Worm (Caenorhabditis elegans): ENCODE data around the gene zfp-2.

DNA sequence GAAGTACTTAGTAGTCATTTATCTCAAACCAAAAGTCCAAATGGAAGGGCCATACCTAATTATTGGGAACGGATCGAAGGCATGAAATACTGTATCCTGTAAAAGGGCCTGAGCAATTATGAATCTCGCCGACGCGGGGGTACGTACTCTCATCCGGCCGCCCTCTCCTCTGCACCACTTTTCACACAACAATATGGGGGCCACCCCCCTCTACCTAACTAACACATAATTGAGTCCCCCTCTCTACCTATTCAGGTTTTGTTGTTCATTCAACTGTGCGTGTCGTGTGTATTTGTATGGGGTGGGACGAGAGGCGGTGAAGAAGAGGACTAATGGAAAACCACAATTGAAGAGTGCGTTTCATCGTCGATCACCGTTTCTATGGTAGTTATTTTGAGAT lies 17.0 kb downstream of the zfp-2 start:
- TF ChIP-seq klf-2 (GFP tag; conservative IDR thresholded peaks at IDR 0.05) (no peak), flt-1 (GFP tag; IDR thresholded peaks at IDR 0.05) (no peak), T22C8.4 (GFP tag; IDR thresholded peaks at IDR 0.05) (no peak), ref-1 (GFP tag; conservative IDR thresholded peaks at IDR 0.05) (no peak), med-1 (GFP tag; optimal IDR thresholded peaks at IDR 0.05; ENCODE audit: insufficient read depth) (no peak)
